Fruit fly (Drosophila melanogaster) whole organism, embryonic: ENCODE measurements around the gene CG10481.

Source experiments
- Bgb ChIP-seq: fragments of 200-800 bp; sonication (Bioruptor generic); IDR thresholded peaks from 2 replicates; pipeline ENCODE4 v1.3.6; 2022; ENCODE audit warnings: missing biosample characterization, missing genetic modification characterization; ENCODE audit not compliant: partially characterized antibody
- CG10321 ChIP-seq: fragments of 200-800 bp; sonication (Bioruptor generic); IDR thresholded peaks from 2 replicates; pipeline ENCODE4 v1.3.6; 2022; ENCODE audit warnings: missing biosample characterization, missing genetic modification characterization
- CG11695 ChIP-seq: fragments of 200-800 bp; sonication (Bioruptor generic); IDR thresholded peaks from 3 replicates; pipeline ENCODE4 v1.3.6; 2022; ENCODE audit warnings: missing biosample characterization, missing genetic modification characterization
- CG12659 ChIP-seq: fragments of 200-800 bp; sonication (Bioruptor generic); optimal IDR thresholded peaks from 3 replicates; lab custom pipeline; 2017; ENCODE audit warnings: mild to moderate bottlenecking, missing biosample characterization, missing genetic modification reagents, missing genetic modification characterization
- CG12942 ChIP-seq: fragments of 200-800 bp; sonication (Bioruptor generic); optimal IDR thresholded peaks from 3 replicates; lab custom pipeline; 2016; ENCODE audit warnings: missing biosample characterization, missing genetic modification characterization
- CG13894 ChIP-seq: fragments of 200-800 bp; sonication (Bioruptor generic); optimal IDR thresholded peaks from 3 replicates; lab custom pipeline; 2018; ENCODE audit warnings: missing biosample characterization, mild to moderate bottlenecking, missing genetic modification characterization, moderate library complexity
- CG14050 ChIP-seq: fragments of 200-800 bp; sonication (Bioruptor generic); IDR thresholded peaks from 3 replicates; pipeline ENCODE4 v1.3.6; 2022; ENCODE audit warnings: missing biosample characterization, missing genetic modification characterization
- CG1647 ChIP-seq: fragments of 200-800 bp; sonication (Bioruptor generic); optimal IDR thresholded peaks from 3 replicates; lab custom pipeline; 2016; ENCODE audit warnings: missing biosample characterization, missing genetic modification characterization
- CG2678 ChIP-seq: fragments of 200-800 bp; sonication (Bioruptor generic); optimal IDR thresholded peaks from 3 replicates; lab custom pipeline; 2019; ENCODE audit warnings: missing biosample characterization, mild to moderate bottlenecking, missing genetic modification characterization, moderate library complexity
- CG32532 ChIP-seq: fragments of 200-800 bp; sonication (Bioruptor generic); IDR thresholded peaks from 2 replicates; pipeline ENCODE4 v1.3.6; 2022; ENCODE audit warnings: missing biosample characterization, missing genetic modification characterization
- CG32767 ChIP-seq: fragments of 200-800 bp; sonication (Bioruptor generic); IDR thresholded peaks from 2 replicates; pipeline ENCODE4 v1.3.6; 2022; ENCODE audit warnings: missing biosample characterization, missing genetic modification characterization
- CG4282 ChIP-seq: fragments of 200-800 bp; sonication (Bioruptor generic); optimal IDR thresholded peaks from 2 replicates; lab custom pipeline; 2016; ENCODE audit warnings: missing biosample characterization, missing genetic modification characterization
- CG43689 ChIP-seq: fragments of 200-800 bp; sonication (Bioruptor generic); IDR thresholded peaks from 2 replicates; pipeline ENCODE4 v1.3.6; 2022; ENCODE audit warnings: missing biosample characterization, missing genetic modification characterization
- CG5180 ChIP-seq: fragments of 200-800 bp; sonication (Bioruptor generic); optimal IDR thresholded peaks from 3 replicates; lab custom pipeline; 2017; ENCODE audit warnings: missing biosample characterization, missing genetic modification characterization, mild to moderate bottlenecking, moderate library complexity, missing genetic modification reagents
- CG7271 ChIP-seq: fragments of 200-800 bp; sonication (Bioruptor generic); optimal IDR thresholded peaks from 2 replicates; lab custom pipeline; 2018; ENCODE audit warnings: missing biosample characterization, mild to moderate bottlenecking, missing genetic modification characterization, moderate library complexity
- CG7357 ChIP-seq: fragments of 200-800 bp; sonication (Bioruptor generic); IDR thresholded peaks from 3 replicates; pipeline ENCODE4 v1.3.6; 2022; ENCODE audit warnings: missing biosample characterization, missing genetic modification characterization
- CG7786 ChIP-seq: fragments of 200-800 bp; sonication (Bioruptor generic); optimal IDR thresholded peaks from 2 replicates; lab custom pipeline; 2016; ENCODE audit warnings: missing biosample characterization, missing genetic modification characterization
- CG7928 ChIP-seq: fragments of 200-800 bp; sonication (Bioruptor generic); optimal IDR thresholded peaks from 2 replicates; lab custom pipeline; 2017; ENCODE audit warnings: missing biosample characterization, mild to moderate bottlenecking, missing genetic modification characterization
- CG8478 ChIP-seq: fragments of >200 bp; optimal IDR thresholded peaks from 2 replicates; lab custom pipeline; 2018
- CG8924 ChIP-seq: fragments of 200-800 bp; optimal IDR thresholded peaks from 3 replicates; lab custom pipeline; 2019; ENCODE audit warnings: missing biosample characterization, mild to moderate bottlenecking, missing genetic modification characterization, moderate library complexity
- CHES-1-like ChIP-seq: fragments of 200-800 bp; sonication (Bioruptor generic); optimal IDR thresholded peaks from 2 replicates; lab custom pipeline; 2016; ENCODE audit warnings: missing biosample characterization, missing genetic modification characterization
- CTCF ChIP-seq: fragments of 200-800 bp; sonication (Bioruptor generic); optimal IDR thresholded peaks from 2 replicates; lab custom pipeline; 2017; ENCODE audit warnings: missing biosample characterization, mild to moderate bottlenecking, missing genetic modification characterization, moderate library complexity
- Camta ChIP-seq: fragments of 200-800 bp; sonication (Bioruptor generic); optimal IDR thresholded peaks from 2 replicates; lab custom pipeline; 2016; ENCODE audit warnings: missing biosample characterization, missing genetic modification characterization
- D ChIP-seq, 2 experiments: fragments of 200-800 bp in 1 of 2; fragments of >200 bp in 1 of 2; sonication (Bioruptor generic) in 1 of 2; optimal IDR thresholded peaks; 2 replicates in 1 of 2; 3 replicates in 1 of 2; lab custom pipeline; 2017; ENCODE audit warnings: mild to moderate bottlenecking in 1 of 2, missing biosample characterization in 1 of 2, missing genetic modification characterization in 1 of 2, missing genetic modification reagents in 1 of 2
- D19A ChIP-seq: fragments of 200-800 bp; optimal IDR thresholded peaks from 3 replicates; lab custom pipeline; 2019; ENCODE audit warnings: missing biosample characterization, mild to moderate bottlenecking, missing genetic modification characterization, moderate library complexity
- Fer3 ChIP-seq: fragments of 200-800 bp; sonication (Bioruptor generic); optimal IDR thresholded peaks from 2 replicates; lab custom pipeline; 2018; ENCODE audit warnings: missing biosample characterization, mild to moderate bottlenecking, missing genetic modification characterization, moderate library complexity
- NFAT ChIP-seq: fragments of 200-800 bp; sonication (Bioruptor generic); IDR thresholded peaks from 2 replicates; pipeline ENCODE4 v1.3.6; 2022; ENCODE audit warnings: missing biosample characterization, missing genetic modification characterization
- NK7.1 ChIP-seq: fragments of 200-800 bp; sonication (Bioruptor generic); optimal IDR thresholded peaks from 3 replicates; lab custom pipeline; 2016; ENCODE audit warnings: missing biosample characterization, missing genetic modification characterization
- Pdp1 ChIP-seq, 2 experiments: fragments of 200-800 bp; sonication (Bioruptor generic); optimal IDR thresholded peaks; 3 replicates each; lab custom pipeline; 2016; ENCODE audit warnings: missing biosample characterization in 2 of 2, missing genetic modification characterization in 2 of 2, mild to moderate bottlenecking in 1 of 2, moderate library complexity in 1 of 2
- Rfx ChIP-seq: fragments of 200-800 bp; sonication (Bioruptor generic); IDR thresholded peaks from 2 replicates; pipeline ENCODE4 v1.3.6; 2022; ENCODE audit warnings: missing biosample characterization, missing genetic modification characterization
- Sin3A ChIP-seq: fragments of >200 bp; optimal IDR thresholded peaks from 2 replicates; lab custom pipeline; 2018
- Sox100B ChIP-seq: fragments of 200-800 bp; sonication (Bioruptor generic); optimal IDR thresholded peaks from 3 replicates; lab custom pipeline; 2018; ENCODE audit warnings: missing biosample characterization, mild to moderate bottlenecking, missing genetic modification characterization
- btn ChIP-seq: fragments of 200-800 bp; sonication (Bioruptor generic); optimal IDR thresholded peaks from 2 replicates; lab custom pipeline; 2016; ENCODE audit warnings: missing biosample characterization, missing genetic modification characterization
- cg ChIP-seq: fragments of 200-800 bp; sonication (Bioruptor generic); optimal IDR thresholded peaks from 3 replicates; lab custom pipeline; 2019; ENCODE audit warnings: missing biosample characterization, mild to moderate bottlenecking, missing genetic modification characterization, moderate library complexity
- ems ChIP-seq: fragments of 200-800 bp; sonication (Bioruptor generic); optimal IDR thresholded peaks from 3 replicates; lab custom pipeline; 2016; ENCODE audit warnings: missing biosample characterization, missing genetic modification characterization
- fd102C ChIP-seq: fragments of 200-800 bp; sonication (Bioruptor generic); optimal IDR thresholded peaks from 2 replicates; lab custom pipeline; 2018; ENCODE audit warnings: missing biosample characterization, mild to moderate bottlenecking, missing genetic modification characterization, moderate library complexity
- fd3F ChIP-seq: fragments of 200-800 bp; sonication (Bioruptor generic); optimal IDR thresholded peaks from 2 replicates; lab custom pipeline; 2018; ENCODE audit warnings: missing biosample characterization, mild to moderate bottlenecking, missing genetic modification characterization, moderate library complexity
- gce ChIP-seq: fragments of 200-800 bp; sonication (Bioruptor generic); IDR thresholded peaks from 3 replicates; pipeline ENCODE4 v1.3.6; 2022; ENCODE audit warnings: missing biosample characterization, missing genetic modification characterization
- gsb ChIP-seq: fragments of 200-800 bp; sonication (Bioruptor generic); IDR thresholded peaks from 2 replicates; pipeline ENCODE4 v1.3.6; 2022; ENCODE audit warnings: missing biosample characterization, missing genetic modification characterization
- hb ChIP-seq: fragments of 200-800 bp; sonication (Bioruptor generic); IDR thresholded peaks from 3 replicates; pipeline ENCODE4 v1.3.6; 2022; ENCODE audit warnings: missing biosample characterization, missing genetic modification characterization; ENCODE audit not compliant: partially characterized antibody
- hth ChIP-seq: fragments of >200 bp; optimal IDR thresholded peaks from 2 replicates; lab custom pipeline; 2017; ENCODE audit warnings: inconsistent platforms
- lab ChIP-seq: fragments of 200-800 bp; sonication (Bioruptor generic); optimal IDR thresholded peaks from 3 replicates; lab custom pipeline; 2017; ENCODE audit warnings: missing biosample characterization, missing genetic modification characterization, mild to moderate bottlenecking, moderate library complexity, missing genetic modification reagents
- maf-S ChIP-seq: fragments of 200-800 bp; sonication (Bioruptor generic); optimal IDR thresholded peaks from 2 replicates; lab custom pipeline; 2016; ENCODE audit warnings: missing biosample characterization, missing genetic modification characterization
- nmo ChIP-seq: fragments of 200-800 bp; sonication (Bioruptor generic); optimal IDR thresholded peaks from 2 replicates; lab custom pipeline; 2018; ENCODE audit warnings: missing biosample characterization, mild to moderate bottlenecking, missing genetic modification characterization, moderate library complexity
- prd ChIP-seq, 3 experiments: fragments of >200 bp in 2 of 3; fragments of 200-800 bp in 1 of 3; sonication (Bioruptor generic) in 1 of 3; optimal IDR thresholded peaks in 2 of 3; IDR thresholded peaks in 1 of 3; 2 replicates in 2 of 3; 3 replicates in 1 of 3; pipeline versions ENCODE4 v1.3.6 to Lab custom; 2017 to 2022; ENCODE audit warnings: missing biosample characterization in 1 of 3, missing genetic modification characterization in 1 of 3
- slp2 ChIP-seq: fragments of 200-800 bp; sonication (Bioruptor generic); optimal IDR thresholded peaks from 2 replicates; lab custom pipeline; 2016; ENCODE audit warnings: missing biosample characterization, missing genetic modification characterization
- sob ChIP-seq: fragments of 200-800 bp; sonication (Bioruptor generic); IDR thresholded peaks from 2 replicates; pipeline ENCODE4 v1.3.6; 2022; ENCODE audit warnings: missing biosample characterization, missing genetic modification characterization
- tio ChIP-seq: fragments of 200-800 bp; sonication (Bioruptor generic); optimal IDR thresholded peaks from 2 replicates; lab custom pipeline; 2017; ENCODE audit warnings: missing biosample characterization, missing genetic modification characterization, inconsistent platforms
- trem ChIP-seq: fragments of 200-800 bp; optimal IDR thresholded peaks from 3 replicates; lab custom pipeline; 2019; ENCODE audit warnings: missing biosample characterization, mild to moderate bottlenecking, missing genetic modification characterization, moderate library complexity
- twi ChIP-seq: fragments of 200-800 bp; optimal IDR thresholded peaks from 2 replicates; lab custom pipeline; 2019; ENCODE audit warnings: missing biosample characterization, mild to moderate bottlenecking, missing genetic modification characterization, moderate library complexity
- yki ChIP-seq: fragments of >200 bp; optimal IDR thresholded peaks from 3 replicates; lab custom pipeline; 2018
- zen ChIP-seq: fragments of 200-800 bp; sonication (Bioruptor generic); optimal IDR thresholded peaks from 3 replicates; lab custom pipeline; 2018; ENCODE audit warnings: missing biosample characterization, mild to moderate bottlenecking, missing genetic modification characterization, moderate library complexity

Gene CG10481

DNA sequence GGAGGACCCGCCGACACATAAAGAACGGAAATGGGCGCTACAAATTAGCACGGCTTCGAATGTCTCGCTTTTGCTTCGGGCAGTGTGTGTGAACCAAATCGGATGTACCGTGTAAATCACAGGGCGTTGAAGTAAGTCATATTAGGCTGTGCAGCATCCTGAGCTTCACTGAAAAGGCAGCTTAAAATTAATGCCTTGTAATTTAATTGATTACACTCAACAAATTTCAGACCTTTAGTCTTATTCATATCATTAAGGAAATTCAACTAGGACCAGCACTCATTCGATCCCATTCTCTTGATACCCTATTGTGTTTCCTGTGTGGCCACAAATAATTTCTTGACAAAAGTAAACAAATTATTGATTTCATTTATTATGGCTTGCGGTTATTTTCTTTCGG, 22.4 kb downstream of the CG10481 start (continued):
- peak; percentile 32 for TF ChIP-seq slp2 (GFP tag; lab: Kevin White, UChicago)
- TF ChIP-seq gsb (GFP tag; lab: Robert Waterston, UW) = peak; percentile 63
- TF ChIP-seq sob = peak; percentile 83
- peak; percentile 79; the same call in 1 of the 3 replicates for TF ChIP-seq gce
- peak; percentile 41 for TF ChIP-seq Sox100B (GFP tag; lab: Kevin White, UChicago)
- TF ChIP-seq cg (GFP tag; lab: Kevin White, UChicago) = no peak
- no peak for TF ChIP-seq twi
- TF ChIP-seq CG43689 (GFP tag; lab: Robert Waterston, UW) = peak; percentile 59
- TF ChIP-seq lab = peak; percentile 84
- no peak for TF ChIP-seq CHES-1-like (GFP tag; lab: Kevin White, UChicago)
- peak; percentile 26 for TF ChIP-seq CG12942 (GFP tag; lab: Kevin White, UChicago)
- TF ChIP-seq maf-S (GFP tag; lab: Kevin White, UChicago) = peak; percentile 42
- peak; percentile 74; the same call in 2 of the 3 replicates for TF ChIP-seq CG7357
- TF ChIP-seq CG13894 (tag; lab: Kevin White, UChicago) = peak; percentile 16
- no peak for TF ChIP-seq yki (lab: Kevin White, UChicago)
- peak; percentile 23 for TF ChIP-seq fd102C (GFP tag; lab: Kevin White, UChicago)
- TF ChIP-seq Fer3 (tag; lab: Kevin White, UChicago) = peak; percentile 68
- no peak for TF ChIP-seq CG8478 (lab: Kevin White, UChicago)
- TF ChIP-seq NK7.1 (GFP tag; lab: Kevin White, UChicago) = peak; percentile 13
- TF ChIP-seq D19A (tag; lab: Kevin White, UChicago) = peak; percentile 39
- TF ChIP-seq CG10321 (GFP tag; lab: Robert Waterston, UW) = no peak
- no peak for TF ChIP-seq CG7271 (tag; lab: Kevin White, UChicago)
- TF ChIP-seq nmo = peak; percentile 64
- TF ChIP-seq CG11695 (GFP tag; lab: Robert Waterston, UW) = peak; percentile 68; the same call in 1 of the 3 replicates
- no peak for TF ChIP-seq prd (optimal IDR thresholded peaks at IDR 0.05; lab: Kevin White, UChicago)
- TF ChIP-seq prd (GFP tag; IDR thresholded peaks at IDR 0.05; lab: Robert Waterston, UW) = peak; percentile 97
- TF ChIP-seq CG1647 = peak; percentile 50
- TF ChIP-seq CG8924 (tag; lab: Kevin White, UChicago) = peak; percentile 39
- peak; percentile 87 for TF ChIP-seq CG32532
- TF ChIP-seq CG32767 (GFP tag; lab: Robert Waterston, UW) = peak; percentile 65
- TF ChIP-seq fd3F (GFP tag; lab: Kevin White, UChicago) = peak; percentile 50
- TF ChIP-seq hb = no peak
- peak; percentile 67 for TF ChIP-seq NFAT (GFP tag; lab: Robert Waterston, UW)
- no peak for TF ChIP-seq Bgb (GFP tag; lab: Robert Waterston, UW)
- TF ChIP-seq D (optimal IDR thresholded peaks at IDR 0.05; lab: Kevin White, UChicago) = no peak
- TF ChIP-seq D (GFP tag; optimal IDR thresholded peaks at IDR 0.05; lab: Kevin White, UChicago) = peak; percentile 44
- no peak for TF ChIP-seq CG7928 (GFP tag; lab: Kevin White, UChicago)
- TF ChIP-seq CG4282 (GFP tag; lab: Kevin White, UChicago) = peak; percentile 6
- peak; percentile 84 for TF ChIP-seq Rfx (GFP tag; lab: Robert Waterston, UW)
- peak; percentile 65; the same call in 2 of the 3 replicates for TF ChIP-seq CG14050
- no peak for TF ChIP-seq Sin3A (lab: Kevin White, UChicago)
- TF ChIP-seq trem (tag; lab: Kevin White, UChicago) = peak; percentile 39
- TF ChIP-seq hth (lab: Kevin White, UChicago) = no peak
- peak; percentile 61 for TF ChIP-seq Camta (GFP tag; lab: Kevin White, UChicago)
- TF ChIP-seq ems (GFP tag; lab: Kevin White, UChicago) = peak; percentile 59
- peak in 1 of 2 experiments; percentile 80 for TF ChIP-seq Pdp1 (GFP tag; optimal IDR thresholded peaks at IDR 0.05; lab: Kevin White, UChicago)
- TF ChIP-seq zen (tag; lab: Kevin White, UChicago) = peak; percentile 82
- TF ChIP-seq CG12659 (GFP tag; lab: Kevin White, UChicago) = peak; percentile 26
- peak; percentile 56 for TF ChIP-seq CG7786 (GFP tag; lab: Kevin White, UChicago)
- TF ChIP-seq CG5180 = no peak
- peak; percentile 6 for TF ChIP-seq btn (GFP tag; lab: Kevin White, UChicago)
- no peak for TF ChIP-seq CTCF
- peak; percentile 66 for TF ChIP-seq CG2678 (tag; lab: Kevin White, UChicago)
- peak; percentile 25 for TF ChIP-seq tio (GFP tag; lab: Kevin White, UChicago)
